Worm (Caenorhabditis elegans): Measurements from ENCODE around the gene T04C12.8.

- TF ChIP-seq nhr-25 (tag; optimal IDR thresholded peaks at IDR 0.05) (no peak), sem-4 (tag; optimal IDR thresholded peaks at IDR 0.05) (no peak), nhr-237 (tag; optimal IDR thresholded peaks at IDR 0.05) (no peak), lsy-2 (tag; optimal IDR thresholded peaks at IDR 0.05) (no peak)
Measured at ce11 chrV:11065513-11065912, 3.6 kb downstream of the T04C12.8 start, which contains the start of gene nlp-80.

All from whole organism, L2 larva.